Worm (Caenorhabditis elegans) whole organism, dauer: ENCODE measurements around the gene C27F2.6.

ENCODE experiments used
- unc-62 ChIP-seq: sonication (generic microtip); optimal IDR thresholded peaks from 2 replicates; lab custom pipeline; 2017; ENCODE audit warnings: missing biosample characterization, missing genetic modification reagents, missing genetic modification characterization

The C27F2.6 gene

ce11 chrIII:5004621-5005020, 24.4 kb upstream of the C27F2.6 start, which contains the start of gene R144.6:
R144.6 (minus strand) TSS chrIII:5004721.
- no peak for TF ChIP-seq unc-62

ce11 chrIII:5002231-5002630, 22.0 kb upstream of the C27F2.6 start, which contains the start of gene R144.10:
R144.10 (minus strand) TSS chrIII:5002331.
- no peak for TF ChIP-seq unc-62

- TF ChIP-seq unc-62, result no peak
These were observed 18.7 kb upstream of the C27F2.6 start, which contains the start of gene smcr-8 for ce11 chrIII:4998956-4999425. smcr-8 (plus strand) TSS chrIII:4999375.

- no peak for TF ChIP-seq unc-62
These were observed 18.0 kb upstream of the C27F2.6 start, which contains the start of gene tmem-131 for ce11 chrIII:4998111-4998859. tmem-131 (minus strand) TSS chrIII:4998161.

- TF ChIP-seq unc-62, result no peak
These were observed 7.4 kb upstream of the C27F2.6 start for ce11 chrIII:4987666-4988065.

ce11 chrIII:4986790-4987259, 6.6 kb upstream of the C27F2.6 start, which contains the start of the genes C27F2.10 and wdr-60:
C27F2.10 (minus strand) TSS chrIII:4986898.
wdr-60 (plus strand) TSS chrIII:4987209.
- TF ChIP-seq unc-62, result no peak

ce11 chrIII:4984444-4985086, 4.3 kb upstream of the C27F2.6 start, which contains the start of gene C27F2.7:
C27F2.7 (minus strand) TSS chrIII:4984494.
- no peak for TF ChIP-seq unc-62

- no peak for TF ChIP-seq unc-62
These were observed 3.7 kb upstream of the C27F2.6 start for ce11 chrIII:4983961-4984360.

ce11 chrIII:4968146-4968545, 12.1 kb downstream of the C27F2.6 start:
- no peak for TF ChIP-seq unc-62

- no peak for TF ChIP-seq unc-62
These were observed 13.0 kb downstream of the C27F2.6 start for ce11 chrIII:4967236-4967635.

ce11 chrIII:4965271-4965670, 15.0 kb downstream of the C27F2.6 start, which contains the start of gene nca-2:
nca-2 (plus strand) TSS chrIII:4965571.
- TF ChIP-seq unc-62, result no peak

ce11 chrIII:4962886-4963285, 17.4 kb downstream of the C27F2.6 start, which contains the start of gene C27F2.9:
C27F2.9 (minus strand) TSS chrIII:4963044.
- no peak for TF ChIP-seq unc-62

ce11 chrIII:4962393-4962792, 17.9 kb downstream of the C27F2.6 start, which contains the start of gene vps-22:
vps-22 (minus strand) TSS chrIII:4962493.
- TF ChIP-seq unc-62, result no peak

ce11 chrIII:4961281-4961680, 19.0 kb downstream of the C27F2.6 start:
- no peak for TF ChIP-seq unc-62

ce11 chrIII:4960204-4960603, 20.1 kb downstream of the C27F2.6 start, which contains the start of gene C27F2.4:
C27F2.4 (minus strand) TSS chrIII:4960304.
- TF ChIP-seq unc-62, result no peak

- no peak for TF ChIP-seq unc-62
These were observed 23.7 kb downstream of the C27F2.6 start, which contains the start of gene C26E6.1 for ce11 chrIII:4956566-4956965. C26E6.1 (plus strand) TSS chrIII:4956866.

ce11 chrIII:4952970-4953369, 27.3 kb downstream of the C27F2.6 start:
- no peak for TF ChIP-seq unc-62
